Worm (Caenorhabditis elegans): ENCODE data around the gene C25D7.15.

The C25D7.15 gene

DNA sequence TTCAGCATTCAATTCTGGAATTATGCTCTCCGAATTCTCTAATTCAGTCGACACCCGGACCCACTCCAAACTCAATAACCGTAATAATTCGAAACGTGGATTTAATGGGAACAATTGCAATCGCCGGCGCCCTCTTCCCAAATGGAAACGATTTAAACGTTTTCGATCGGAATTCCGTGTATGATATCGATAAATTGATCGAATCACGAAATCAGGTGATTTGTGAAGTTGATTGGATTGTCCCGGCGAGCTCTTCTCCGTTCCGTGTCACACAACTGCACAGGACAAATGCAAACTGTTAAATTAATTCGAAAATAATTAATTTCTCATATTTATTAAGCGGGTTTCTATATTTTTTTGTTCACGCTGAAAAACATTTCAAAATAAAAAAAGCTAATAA, 3.7 kb upstream of the C25D7.15 start, which contains the start of gene C25D7.16:
Gene C25D7.16, plus strand, starts transcription at position 301 of the 400 bp plus-strand sequence.
- no peak for TF ChIP-seq ztf-11 (tag; optimal IDR thresholded peaks at IDR 0.05)
- TF ChIP-seq unc-39 (tag; optimal IDR thresholded peaks at IDR 0.05): no peak
- TF ChIP-seq mdl-1 (tag; optimal IDR thresholded peaks at IDR 0.05): no peak
- TF ChIP-seq dmd-4 (tag; optimal IDR thresholded peaks at IDR 0.05): no peak
- no peak for TF ChIP-seq nhr-10 (tag; optimal IDR thresholded peaks at IDR 0.05)
- no peak for TF ChIP-seq lin-11 (tag; optimal IDR thresholded peaks at IDR 0.05)
- no peak for TF ChIP-seq crh-2 (tag; optimal IDR thresholded peaks at IDR 0.05)
- TF ChIP-seq mbf-1 (tag; optimal IDR thresholded peaks at IDR 0.05): no peak
- TF ChIP-seq ceh-82 (tag; optimal IDR thresholded peaks at IDR 0.05): no peak
- TF ChIP-seq mab-5 (tag; optimal IDR thresholded peaks at IDR 0.05): no peak
- TF ChIP-seq elt-1 (tag; optimal IDR thresholded peaks at IDR 0.05): no peak
- no peak for TF ChIP-seq nhr-21 (tag; optimal IDR thresholded peaks at IDR 0.05)
- no peak for TF ChIP-seq sma-3 (GFP tag; optimal IDR thresholded peaks at IDR 0.05)
- TF ChIP-seq ztf-1 (GFP tag; conservative IDR thresholded peaks at IDR 0.05): no peak

DNA sequence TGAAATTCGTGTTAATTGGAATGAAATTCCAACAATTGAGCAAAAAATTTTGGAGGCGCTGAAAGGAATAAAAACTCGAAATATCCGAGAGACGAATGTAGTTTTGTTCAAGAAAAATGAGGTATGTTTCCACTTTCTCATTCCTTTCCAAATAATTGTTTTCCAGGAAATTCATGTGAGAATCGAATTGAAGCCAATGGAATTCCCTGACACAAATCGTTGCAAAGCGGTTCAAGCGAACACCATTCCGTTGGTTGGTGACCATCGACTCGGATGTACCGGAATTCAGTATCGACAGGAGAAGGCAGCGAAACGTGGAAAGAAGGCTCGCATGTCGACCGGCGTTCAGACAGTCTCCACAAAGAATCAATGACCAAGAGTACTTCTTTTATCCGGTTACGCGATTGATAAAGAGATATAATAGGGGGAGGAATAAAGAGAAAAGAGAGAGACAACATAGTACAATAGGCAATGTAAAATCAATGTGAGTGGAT, 3.2 kb upstream of the C25D7.15 start:
- TF ChIP-seq F13H6.1 (tag; optimal IDR thresholded peaks at IDR 0.05): no peak
- TF ChIP-seq nhr-237 (tag; optimal IDR thresholded peaks at IDR 0.05): no peak
- no peak for TF ChIP-seq gmeb-1 (tag; optimal IDR thresholded peaks at IDR 0.05)
- TF ChIP-seq zag-1 (tag; optimal IDR thresholded peaks at IDR 0.05): no peak
- no peak for TF ChIP-seq nhr-11 (tag; optimal IDR thresholded peaks at IDR 0.05)
- TF ChIP-seq lin-13 (GFP tag; optimal IDR thresholded peaks at IDR 0.05): no peak
- TF ChIP-seq egl-27 (tag; optimal IDR thresholded peaks at IDR 0.05): no peak
- TF ChIP-seq mbf-1 (tag; optimal IDR thresholded peaks at IDR 0.05): no peak
- TF ChIP-seq ztf-11 (tag; optimal IDR thresholded peaks at IDR 0.05): no peak

DNA sequence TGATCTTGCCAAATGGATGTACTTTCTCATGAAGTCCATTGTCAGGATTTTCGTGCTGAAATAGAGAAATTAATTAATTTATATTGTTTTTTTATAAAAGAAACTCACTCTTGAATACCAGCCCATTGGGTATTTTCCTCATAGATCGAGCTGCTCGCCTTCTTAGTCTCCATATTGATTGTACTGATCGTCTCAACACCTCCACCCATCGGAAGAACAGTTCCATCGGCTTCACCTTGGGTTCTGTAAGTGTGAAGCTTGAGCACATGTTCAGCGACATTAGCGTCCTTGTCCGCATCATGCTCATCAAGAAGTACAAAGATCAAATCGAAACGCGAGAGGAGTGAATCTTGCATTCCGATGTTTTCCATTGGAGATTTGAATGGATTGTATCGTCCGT, 1.9 kb upstream of the C25D7.15 start:
- TF ChIP-seq unc-39 (tag; optimal IDR thresholded peaks at IDR 0.05): no peak
- no peak for TF ChIP-seq crh-2 (tag; optimal IDR thresholded peaks at IDR 0.05)
- no peak for TF ChIP-seq nhr-237 (tag; optimal IDR thresholded peaks at IDR 0.05)
- TF ChIP-seq sem-4 (tag; optimal IDR thresholded peaks at IDR 0.05): no peak
- TF ChIP-seq ztf-4 (tag; optimal IDR thresholded peaks at IDR 0.05): no peak
- TF ChIP-seq aly-2 (tag; optimal IDR thresholded peaks at IDR 0.05): no peak
- no peak for TF ChIP-seq mab-5 (tag; optimal IDR thresholded peaks at IDR 0.05)
- TF ChIP-seq egl-27 (tag; optimal IDR thresholded peaks at IDR 0.05): no peak
- TF ChIP-seq lin-39 (tag; optimal IDR thresholded peaks at IDR 0.05): no peak
- no peak for TF ChIP-seq skn-1 (tag; optimal IDR thresholded peaks at IDR 0.05)
- TF ChIP-seq nhr-6 (tag; optimal IDR thresholded peaks at IDR 0.05): no peak
- TF ChIP-seq ztf-11 (tag; optimal IDR thresholded peaks at IDR 0.05): no peak
- no peak for TF ChIP-seq nhr-10 (tag; optimal IDR thresholded peaks at IDR 0.05)

DNA sequence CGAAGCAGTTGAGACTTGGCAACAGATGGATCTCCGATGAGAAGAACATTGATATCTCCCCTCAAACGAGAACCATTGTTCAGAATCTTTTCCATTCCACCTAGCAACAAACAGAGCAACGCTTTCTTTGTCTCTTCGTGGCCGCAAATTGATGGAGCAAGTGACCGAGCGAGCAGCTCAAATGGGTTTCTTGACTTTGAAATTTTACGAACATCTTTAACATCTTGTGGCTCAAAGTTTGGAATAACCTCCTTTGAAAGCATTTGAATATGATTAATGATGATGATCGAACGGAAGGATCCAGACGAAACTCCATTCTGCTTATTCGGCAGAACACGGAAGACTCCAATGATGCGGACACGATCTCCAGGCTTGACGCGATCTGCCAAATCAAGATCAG, 1.2 kb upstream of the C25D7.15 start:
- TF ChIP-seq sma-9 (GFP tag; optimal IDR thresholded peaks at IDR 0.05) (no peak), sma-9 (tag; optimal IDR thresholded peaks at IDR 0.05) (no peak), nhr-12 (tag; optimal IDR thresholded peaks at IDR 0.05) (no peak), mab-5 (tag; optimal IDR thresholded peaks at IDR 0.05) (no peak), ztf-11 (tag; optimal IDR thresholded peaks at IDR 0.05) (no peak), lsy-2 (tag; optimal IDR thresholded peaks at IDR 0.05) (no peak), ceh-82 (tag; optimal IDR thresholded peaks at IDR 0.05) (no peak), sma-3 (GFP tag; optimal IDR thresholded peaks at IDR 0.05) (no peak), unc-62 (GFP tag; optimal IDR thresholded peaks at IDR 0.05) (no peak), snpc-4 (tag; optimal IDR thresholded peaks at IDR 0.05) (no peak), lin-11 (tag; optimal IDR thresholded peaks at IDR 0.05) (no peak), elt-1 (tag; optimal IDR thresholded peaks at IDR 0.05) (no peak), alr-1 (tag; optimal IDR thresholded peaks at IDR 0.05) (no peak), ama-1 (optimal IDR thresholded peaks at IDR 0.05) (no peak), crh-2 (tag; optimal IDR thresholded peaks at IDR 0.05) (no peak), aly-2 (tag; optimal IDR thresholded peaks at IDR 0.05) (no peak), ceh-16 (tag; optimal IDR thresholded peaks at IDR 0.05) (no peak), C34F6.9 (tag; optimal IDR thresholded peaks at IDR 0.05) (no peak), blmp-1 (tag; optimal IDR thresholded peaks at IDR 0.05; ENCODE audit: insufficient read depth) (no peak), nhr-23 (tag; optimal IDR thresholded peaks at IDR 0.05) (no peak)
